Fruit fly (Drosophila melanogaster) whole organism, embryonic: ENCODE data around the gene Cand1.
A peak's percentile ranks its signal among the peaks of the same experiment; 100 is the strongest.

ENCODE experiments used
- C15 ChIP-seq: fragments of 200-800 bp; sonication (Bioruptor generic); IDR thresholded peaks from 3 replicates; pipeline ENCODE4 v1.3.6; 2022; ENCODE audit warnings: missing biosample characterization, missing genetic modification characterization
- CG11696 ChIP-seq: fragments of 200-800 bp; sonication (Bioruptor generic); IDR thresholded peaks from 2 replicates; pipeline ENCODE4 v1.3.6; 2022; ENCODE audit warnings: missing biosample characterization, missing genetic modification characterization
- CG11723 ChIP-seq: fragments of 200-800 bp; sonication (Bioruptor generic); optimal IDR thresholded peaks from 2 replicates; lab custom pipeline; 2017; ENCODE audit warnings: missing biosample characterization, mild to moderate bottlenecking, missing genetic modification characterization
- CG15601 ChIP-seq: fragments of 200-800 bp; sonication (Bioruptor generic); optimal IDR thresholded peaks from 3 replicates; lab custom pipeline; 2019; ENCODE audit warnings: missing biosample characterization, mild to moderate bottlenecking, missing genetic modification characterization, moderate library complexity
- CG17802 ChIP-seq: fragments of 200-800 bp; sonication (Bioruptor generic); optimal IDR thresholded peaks from 2 replicates; lab custom pipeline; 2018; ENCODE audit warnings: missing biosample characterization, mild to moderate bottlenecking, missing genetic modification characterization, moderate library complexity
- CG1792 ChIP-seq: fragments of 200-800 bp; sonication (Bioruptor generic); optimal IDR thresholded peaks from 2 replicates; lab custom pipeline; 2016; ENCODE audit warnings: missing biosample characterization, missing genetic modification characterization
- CG18011 ChIP-seq: fragments of 200-800 bp; sonication (Bioruptor generic); optimal IDR thresholded peaks from 2 replicates; lab custom pipeline; 2017; ENCODE audit warnings: missing biosample characterization, missing genetic modification characterization, mild to moderate bottlenecking, moderate library complexity, missing genotype
- CG18599 ChIP-seq: fragments of 200-800 bp; sonication (Bioruptor generic); optimal IDR thresholded peaks from 3 replicates; lab custom pipeline; 2017; ENCODE audit warnings: missing biosample characterization, missing genetic modification characterization, mild to moderate bottlenecking, moderate library complexity, missing genetic modification reagents
- CG32532 ChIP-seq: fragments of 200-800 bp; sonication (Bioruptor generic); IDR thresholded peaks from 2 replicates; pipeline ENCODE4 v1.3.6; 2022; ENCODE audit warnings: missing biosample characterization, missing genetic modification characterization
- CG33213 ChIP-seq: fragments of 200-800 bp; sonication (Bioruptor generic); optimal IDR thresholded peaks from 3 replicates; lab custom pipeline; 2016; ENCODE audit warnings: missing biosample characterization, missing genetic modification characterization
- CG3726 ChIP-seq: fragments of 200-800 bp; sonication (Bioruptor generic); IDR thresholded peaks from 3 replicates; pipeline ENCODE4, ENCODE4 v1.3.6; 2022; ENCODE audit warnings: missing biosample characterization, missing genetic modification characterization
- CG4707 ChIP-seq: fragments of 200-800 bp; sonication (Bioruptor generic); optimal IDR thresholded peaks from 2 replicates; lab custom pipeline; 2018; ENCODE audit warnings: missing biosample characterization, mild to moderate bottlenecking, missing genetic modification characterization, moderate library complexity
- CG4854 ChIP-seq: fragments of 200-800 bp; sonication (Bioruptor generic); optimal IDR thresholded peaks from 2 replicates; lab custom pipeline; 2016; ENCODE audit warnings: missing biosample characterization, missing genetic modification characterization, inconsistent platforms
- CG7556 ChIP-seq: fragments of 200-800 bp; sonication (Bioruptor generic); optimal IDR thresholded peaks from 2 replicates; lab custom pipeline; 2017; ENCODE audit warnings: missing biosample characterization, mild to moderate bottlenecking, missing genetic modification characterization
- D19B ChIP-seq: fragments of 200-800 bp; sonication (Bioruptor generic); optimal IDR thresholded peaks from 2 replicates; lab custom pipeline; 2017; ENCODE audit warnings: missing biosample characterization, mild to moderate bottlenecking, missing genetic modification characterization
- Dip3 ChIP-seq: fragments of 200-800 bp; sonication (Bioruptor generic); optimal IDR thresholded peaks from 3 replicates; lab custom pipeline; 2016; ENCODE audit warnings: missing biosample characterization, missing genetic modification characterization
- Doc3 ChIP-seq: fragments of 200-800 bp; sonication (Bioruptor generic); IDR thresholded peaks from 3 replicates; pipeline ENCODE4 v1.3.6; 2022; ENCODE audit warnings: missing biosample characterization, missing genetic modification characterization; ENCODE audit not compliant: partially characterized antibody
- E2f2 ChIP-seq: fragments of 200-800 bp; sonication (Bioruptor generic); IDR thresholded peaks from 2 replicates; pipeline ENCODE4 v1.3.6; 2022; ENCODE audit warnings: missing biosample characterization, missing genetic modification characterization
- H15 ChIP-seq: fragments of 200-800 bp; sonication (Bioruptor generic); IDR thresholded peaks from 3 replicates; pipeline ENCODE4 v1.3.6; 2022; ENCODE audit warnings: missing biosample characterization, missing genetic modification characterization
- Hr39 ChIP-seq: fragments of >200 bp; optimal IDR thresholded peaks from 2 replicates; lab custom pipeline; 2017
- Jarid2 ChIP-seq: fragments of 200-800 bp; sonication (Bioruptor generic); optimal IDR thresholded peaks from 3 replicates; lab custom pipeline; 2017; ENCODE audit warnings: mild to moderate bottlenecking, missing biosample characterization, missing genetic modification reagents, missing genetic modification characterization
- Myb ChIP-seq: fragments of 200-800 bp; sonication (Bioruptor generic); optimal IDR thresholded peaks from 2 replicates; lab custom pipeline; 2016; ENCODE audit warnings: missing biosample characterization, missing genetic modification characterization
- Pdp1 ChIP-seq, 2 experiments: fragments of 200-800 bp; sonication (Bioruptor generic); optimal IDR thresholded peaks; 3 replicates each; lab custom pipeline; 2016; ENCODE audit warnings: missing biosample characterization in 2 of 2, missing genetic modification characterization in 2 of 2, mild to moderate bottlenecking in 1 of 2, moderate library complexity in 1 of 2
- Sry-δ ChIP-seq: fragments of 200-800 bp; sonication (Bioruptor generic); optimal IDR thresholded peaks from 2 replicates; lab custom pipeline; 2016; ENCODE audit warnings: missing biosample characterization, missing genetic modification characterization
- Xbp1 ChIP-seq: fragments of 200-800 bp; sonication (Bioruptor generic); optimal IDR thresholded peaks from 3 replicates; lab custom pipeline; 2016; ENCODE audit warnings: missing biosample characterization, mild to moderate bottlenecking, missing genetic modification characterization
- amos ChIP-seq: fragments of 200-800 bp; sonication (Bioruptor generic); IDR thresholded peaks from 2 replicates; pipeline ENCODE4 v1.3.6; 2022; ENCODE audit warnings: missing biosample characterization, missing genetic modification characterization; ENCODE audit not compliant: partially characterized antibody
- ap ChIP-seq: fragments of 200-800 bp; sonication (Bioruptor generic); IDR thresholded peaks from 2 replicates; pipeline ENCODE4 v1.3.6; 2022; ENCODE audit warnings: missing biosample characterization, missing genetic modification characterization
- bowl ChIP-seq: fragments of 200-800 bp; sonication (Bioruptor generic); IDR thresholded peaks from 2 replicates; pipeline ENCODE4 v1.3.6; 2022; ENCODE audit warnings: missing biosample characterization, missing genetic modification characterization
- cas ChIP-seq: fragments of 200-800 bp; sonication (Bioruptor generic); IDR thresholded peaks from 2 replicates; pipeline ENCODE4 v1.3.6; 2022; ENCODE audit warnings: missing biosample characterization, missing genetic modification characterization
- ems ChIP-seq: fragments of 200-800 bp; sonication (Bioruptor generic); optimal IDR thresholded peaks from 3 replicates; lab custom pipeline; 2016; ENCODE audit warnings: missing biosample characterization, missing genetic modification characterization
- en ChIP-seq: fragments of 200-800 bp; sonication (Bioruptor generic); optimal IDR thresholded peaks from 2 replicates; lab custom pipeline; 2016; ENCODE audit warnings: missing biosample characterization, missing genetic modification characterization
- eve ChIP-seq, 2 experiments: fragments of >200 bp; optimal IDR thresholded peaks; 2 replicates each; lab custom pipeline; 2017; ENCODE audit warnings: missing biosample characterization in 2 of 2, missing genetic modification characterization in 2 of 2
- eyg ChIP-seq: fragments of 200-800 bp; sonication (Bioruptor generic); optimal IDR thresholded peaks from 3 replicates; lab custom pipeline; 2016; ENCODE audit warnings: missing biosample characterization, missing genetic modification characterization
- fd64A ChIP-seq: fragments of 200-800 bp; sonication (Bioruptor generic); optimal IDR thresholded peaks from 3 replicates; lab custom pipeline; 2018; ENCODE audit warnings: missing biosample characterization, mild to moderate bottlenecking, missing genetic modification characterization
- gsb ChIP-seq: fragments of 200-800 bp; sonication (Bioruptor generic); IDR thresholded peaks from 2 replicates; pipeline ENCODE4 v1.3.6; 2022; ENCODE audit warnings: missing biosample characterization, missing genetic modification characterization
- gsb-n ChIP-seq: fragments of 200-800 bp; sonication (Bioruptor generic); optimal IDR thresholded peaks from 3 replicates; lab custom pipeline; 2018; ENCODE audit warnings: missing biosample characterization, mild to moderate bottlenecking, missing genetic modification characterization
- ind ChIP-seq: fragments of 200-800 bp; sonication (Bioruptor generic); optimal IDR thresholded peaks from 3 replicates; lab custom pipeline; 2016; ENCODE audit warnings: missing biosample characterization, missing genetic modification characterization
- jigr1 ChIP-seq: fragments of 200-800 bp; sonication (Bioruptor generic); IDR thresholded peaks from 3 replicates; pipeline ENCODE4 v1.3.6; 2022; ENCODE audit warnings: missing biosample characterization, missing genetic modification characterization
- kay ChIP-seq: fragments of 200-800 bp; sonication (Bioruptor generic); optimal IDR thresholded peaks from 2 replicates; lab custom pipeline; 2016; ENCODE audit warnings: missing biosample characterization, missing genetic modification characterization
- nerfin-2 ChIP-seq: fragments of 200-800 bp; sonication (Bioruptor generic); IDR thresholded peaks from 2 replicates; pipeline ENCODE4 v1.3.6; 2022; ENCODE audit warnings: missing biosample characterization, missing genetic modification characterization; ENCODE audit not compliant: partially characterized antibody
- odd ChIP-seq: fragments of 200-800 bp; sonication (Bioruptor generic); optimal IDR thresholded peaks from 2 replicates; lab custom pipeline; 2017; ENCODE audit warnings: missing biosample characterization, mild to moderate bottlenecking, missing genetic modification characterization
- p53 ChIP-seq: fragments of 200-800 bp; sonication (Bioruptor generic); optimal IDR thresholded peaks from 2 replicates; lab custom pipeline; 2016; ENCODE audit warnings: missing biosample characterization, missing genetic modification characterization
- pb ChIP-seq: fragments of 200-800 bp; sonication (Bioruptor generic); optimal IDR thresholded peaks from 3 replicates; lab custom pipeline; 2016; ENCODE audit warnings: missing biosample characterization, missing genetic modification characterization
- pnt ChIP-seq: fragments of 200-800 bp; sonication (Bioruptor generic); optimal IDR thresholded peaks from 3 replicates; lab custom pipeline; 2016; ENCODE audit warnings: missing biosample characterization, missing genetic modification characterization
- prd ChIP-seq, 3 experiments: fragments of >200 bp in 2 of 3; fragments of 200-800 bp in 1 of 3; sonication (Bioruptor generic) in 1 of 3; optimal IDR thresholded peaks in 2 of 3; IDR thresholded peaks in 1 of 3; 2 replicates in 2 of 3; 3 replicates in 1 of 3; pipeline versions ENCODE4 v1.3.6 to Lab custom; 2017 to 2022; ENCODE audit warnings: missing biosample characterization in 1 of 3, missing genetic modification characterization in 1 of 3
- rib ChIP-seq: fragments of 200-800 bp; sonication (Bioruptor generic); IDR thresholded peaks from 2 replicates; pipeline ENCODE4 v1.3.6; 2022; ENCODE audit warnings: missing biosample characterization, missing genetic modification characterization
- slp2 ChIP-seq: fragments of 200-800 bp; sonication (Bioruptor generic); optimal IDR thresholded peaks from 2 replicates; lab custom pipeline; 2016; ENCODE audit warnings: missing biosample characterization, missing genetic modification characterization
- sqz ChIP-seq: fragments of 200-800 bp; sonication (Bioruptor generic); optimal IDR thresholded peaks from 3 replicates; lab custom pipeline; 2018; ENCODE audit warnings: missing biosample characterization, mild to moderate bottlenecking, missing genetic modification characterization
- tap ChIP-seq: fragments of 200-800 bp; optimal IDR thresholded peaks from 3 replicates; lab custom pipeline; 2019; ENCODE audit warnings: missing biosample characterization, mild to moderate bottlenecking, missing genetic modification characterization, moderate library complexity
- unpg ChIP-seq: fragments of 200-800 bp; sonication (Bioruptor generic); optimal IDR thresholded peaks from 3 replicates; lab custom pipeline; 2018; ENCODE audit warnings: missing biosample characterization, mild to moderate bottlenecking, missing genetic modification characterization, moderate library complexity

Cand1 gene

DNA sequence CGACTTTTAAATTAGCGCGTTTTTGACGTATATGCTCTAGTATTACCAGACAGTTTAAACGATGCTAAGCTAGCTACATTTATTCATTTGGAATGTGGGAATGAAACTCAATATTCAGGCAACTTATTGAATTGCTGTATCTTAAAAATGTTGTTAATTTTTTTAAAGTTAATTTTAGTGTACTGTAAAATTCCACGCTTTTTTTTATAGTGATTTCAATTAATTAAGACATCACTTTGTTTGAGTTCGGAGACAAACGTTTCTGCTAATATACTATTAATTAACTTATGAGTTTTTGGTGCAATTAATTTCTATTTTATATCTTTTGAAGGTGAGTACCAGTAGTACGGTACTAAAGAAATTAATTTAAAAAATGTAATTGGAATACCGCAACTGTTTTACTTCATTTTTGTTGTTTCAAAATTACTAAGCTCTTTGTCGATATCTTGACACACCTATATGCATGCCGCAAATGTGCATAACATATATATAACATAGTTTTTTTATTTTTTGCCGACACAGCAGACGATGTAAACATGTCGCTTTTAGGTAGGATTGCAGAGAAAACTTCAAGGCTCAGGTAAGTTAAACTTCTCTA is 23.8 kb upstream of the Cand1 start, which contains the start of the genes Cdk1 and mRpS7 (continued):
- TF ChIP-seq Jarid2 (GFP tag; lab: Kevin White, UChicago) (no peak), en (GFP tag; lab: Kevin White, UChicago) (no peak), sqz (GFP tag; lab: Kevin White, UChicago) (peak; percentile 39), E2f2 (GFP tag; lab: Robert Waterston, UW) (peak; percentile 82), Xbp1 (peak; percentile 77), pnt (GFP tag; lab: Kevin White, UChicago) (peak; percentile 57), CG4707 (GFP tag; lab: Kevin White, UChicago) (peak; percentile 12), Doc3 (no peak), odd (no peak), CG4854 (GFP tag; lab: Kevin White, UChicago) (peak; percentile 40), D19B (peak; percentile 59), ap (0 out of 2 replicates have a peak, but pooled peaks have one; percentile 40), CG15601 (tag; lab: Kevin White, UChicago) (peak; percentile 75), CG32532 (GFP tag; lab: Robert Waterston, UW) (peak; percentile 77), gsb-n (tag; lab: Kevin White, UChicago) (peak; percentile 76), Dip3 (GFP tag; lab: Kevin White, UChicago) (peak; percentile 53), p53 (GFP tag; lab: Kevin White, UChicago) (no peak), Pdp1 (GFP tag; optimal IDR thresholded peaks at IDR 0.05; lab: Kevin White, UChicago) (peak in 1 of 2 experiments; percentile 56), C15 (no peak), amos (GFP tag; lab: Robert Waterston, UW) (no peak), slp2 (GFP tag; lab: Kevin White, UChicago) (peak; percentile 50), CG11723 (GFP tag; lab: Kevin White, UChicago) (peak; percentile 86), kay (GFP tag; lab: Kevin White, UChicago) (no peak), ind (GFP tag; lab: Kevin White, UChicago) (peak; percentile 77), bowl (GFP tag; lab: Robert Waterston, UW) (no peak), pb (GFP tag; lab: Kevin White, UChicago) (no peak), eve (GFP tag; optimal IDR thresholded peaks at IDR 0.05; lab: Kevin White, UChicago) (peak in 1 of 2 experiments; percentile 41), prd (optimal IDR thresholded peaks at IDR 0.05; lab: Kevin White, UChicago) (no peak), prd (GFP tag; IDR thresholded peaks at IDR 0.05; lab: Robert Waterston, UW) (peak; percentile 81), Myb (GFP tag; lab: Kevin White, UChicago) (peak; percentile 40), eyg (GFP tag; lab: Kevin White, UChicago) (no peak), CG11696 (0 out of 2 replicates have a peak, but pooled peaks have one; percentile 51), Hr39 (lab: Kevin White, UChicago) (no peak), Sry-δ (peak; percentile 32), CG3726 (GFP tag; lab: Robert Waterston, UW) (0 out of 3 replicates have a peak, but pooled peaks have one; percentile 54), CG17802 (peak; percentile 85), nerfin-2 (GFP tag; lab: Robert Waterston, UW) (no peak), fd64A (GFP tag; lab: Kevin White, UChicago) (no peak), CG33213 (no peak), ems (GFP tag; lab: Kevin White, UChicago) (no peak), CG18599 (GFP tag; lab: Kevin White, UChicago) (peak; percentile 75), jigr1 (peak; percentile 65; the same call in 1 of the 3 replicates), CG18011 (peak; percentile 9), tap (peak; percentile 61), CG1792 (GFP tag; lab: Kevin White, UChicago) (no peak), cas (GFP tag; lab: Robert Waterston, UW) (no peak), gsb (GFP tag; lab: Robert Waterston, UW) (0 out of 2 replicates have a peak, but pooled peaks have one; percentile 32), rib (GFP tag; lab: Robert Waterston, UW) (no peak), unpg (peak; percentile 79), H15 (GFP tag; lab: Robert Waterston, UW) (peak; percentile 47; the same call in 1 of the 3 replicates), CG7556 (GFP tag; lab: Kevin White, UChicago) (peak; percentile 71)
